Fruit fly (Drosophila melanogaster) whole organism, prepupa: ENCODE measurements around the gene DNaseII.

Experiments used
- Blimp-1 ChIP-seq: fragments of 200-800 bp; sonication (Bioruptor generic); optimal IDR thresholded peaks from 3 replicates; lab custom pipeline; 2017; ENCODE audit warnings: missing biosample characterization, missing genetic modification characterization, mild to moderate bottlenecking, moderate library complexity, missing genetic modification reagents
- CG10631 ChIP-seq: fragments of 200-800 bp; sonication (Bioruptor generic); optimal IDR thresholded peaks from 2 replicates; lab custom pipeline; 2016; ENCODE audit warnings: missing biosample characterization, missing genetic modification characterization
- CG10669 ChIP-seq: fragments of 200-800 bp; sonication (Bioruptor generic); optimal IDR thresholded peaks from 3 replicates; lab custom pipeline; 2018; ENCODE audit warnings: missing biosample characterization, mild to moderate bottlenecking, missing genetic modification characterization, moderate library complexity
- CG11294 ChIP-seq: fragments of 200-800 bp; sonication (Bioruptor generic); IDR thresholded peaks from 2 replicates; pipeline ENCODE4 v1.3.6; 2022; ENCODE audit warnings: missing biosample characterization, missing genetic modification characterization
- CG11762 ChIP-seq: fragments of 200-800 bp; sonication (Bioruptor generic); optimal IDR thresholded peaks from 3 replicates; lab custom pipeline; 2016; ENCODE audit warnings: missing biosample characterization, missing genetic modification characterization; ENCODE audit not compliant: insufficient read depth
- CG11902 ChIP-seq: fragments of 200-800 bp; sonication (Bioruptor generic); optimal IDR thresholded peaks from 3 replicates; lab custom pipeline; 2016; ENCODE audit warnings: missing biosample characterization, missing genetic modification characterization
- CG15336 ChIP-seq: fragments of 200-800 bp; sonication (Bioruptor generic); IDR thresholded peaks from 2 replicates; pipeline ENCODE4 v1.3.6; 2022; ENCODE audit warnings: missing biosample characterization, missing genetic modification characterization
- CG1621 ChIP-seq: fragments of 200-800 bp; sonication (Bioruptor generic); optimal IDR thresholded peaks from 3 replicates; lab custom pipeline; 2018; ENCODE audit warnings: missing biosample characterization, mild to moderate bottlenecking, missing genetic modification characterization
- CG3032 ChIP-seq: fragments of 200-800 bp; optimal IDR thresholded peaks from 2 replicates; lab custom pipeline; 2019; ENCODE audit warnings: missing biosample characterization, mild to moderate bottlenecking, missing genetic modification characterization, moderate library complexity
- CG31627 ChIP-seq: fragments of 200-800 bp; sonication (Bioruptor generic); optimal IDR thresholded peaks from 3 replicates; lab custom pipeline; 2016; ENCODE audit warnings: missing biosample characterization, missing genetic modification characterization
- CG32006 ChIP-seq: fragments of 200-800 bp; sonication (Bioruptor generic); optimal IDR thresholded peaks from 3 replicates; lab custom pipeline; 2017; ENCODE audit warnings: missing biosample characterization, mild to moderate bottlenecking, missing genetic modification characterization
- CG6163 ChIP-seq: fragments of 200-800 bp; sonication (Bioruptor generic); IDR thresholded peaks from 3 replicates; pipeline ENCODE4 v1.3.6; 2022; ENCODE audit warnings: missing biosample characterization, missing genetic modification characterization
- CG6792 ChIP-seq: fragments of 200-800 bp; sonication (Bioruptor generic); optimal IDR thresholded peaks from 3 replicates; lab custom pipeline; 2016; ENCODE audit warnings: missing biosample characterization, missing genetic modification characterization
- CG6854 ChIP-seq: fragments of 200-800 bp; sonication (Bioruptor generic); optimal IDR thresholded peaks from 2 replicates; lab custom pipeline; 2017; ENCODE audit warnings: missing biosample characterization, mild to moderate bottlenecking, missing genetic modification characterization
- CG7368 ChIP-seq: fragments of 200-800 bp; sonication (Bioruptor generic); optimal IDR thresholded peaks from 3 replicates; lab custom pipeline; 2016; ENCODE audit warnings: missing biosample characterization, missing genetic modification characterization
- CG8119 ChIP-seq: fragments of 200-800 bp; sonication (Bioruptor generic); IDR thresholded peaks from 3 replicates; pipeline ENCODE4 v1.3.6; 2022; ENCODE audit warnings: missing biosample characterization, missing genetic modification characterization
- CG8319 ChIP-seq: fragments of 200-800 bp; sonication (Bioruptor generic); optimal IDR thresholded peaks from 3 replicates; lab custom pipeline; 2016; ENCODE audit warnings: missing biosample characterization, missing genetic modification characterization
- CG8632 ChIP-seq: fragments of 200-800 bp; sonication (Bioruptor generic); optimal IDR thresholded peaks from 3 replicates; lab custom pipeline; 2016; ENCODE audit warnings: missing biosample characterization, missing genetic modification characterization
- Eip75B ChIP-seq: fragments of 200-800 bp; sonication (Bioruptor generic); optimal IDR thresholded peaks from 3 replicates; lab custom pipeline; 2016; ENCODE audit warnings: missing biosample characterization, missing genetic modification characterization
- Ets96B ChIP-seq: fragments of 200-800 bp; optimal IDR thresholded peaks from 2 replicates; lab custom pipeline; 2019; ENCODE audit warnings: missing biosample characterization, mild to moderate bottlenecking, missing genetic modification characterization, moderate library complexity
- Gug ChIP-seq: fragments of 200-800 bp; sonication (Bioruptor generic); IDR thresholded peaks from 2 replicates; pipeline ENCODE4 v1.3.6; 2022; ENCODE audit warnings: missing biosample characterization, missing genetic modification characterization
- Hr38 ChIP-seq: sonication (Bioruptor generic); optimal IDR thresholded peaks from 2 replicates; lab custom pipeline; 2016; ENCODE audit warnings: missing biosample characterization, missing genetic modification characterization
- Hr4 ChIP-seq: fragments of 200-800 bp; sonication (Bioruptor generic); optimal IDR thresholded peaks from 3 replicates; lab custom pipeline; 2016; ENCODE audit warnings: missing biosample characterization, missing genetic modification characterization
- OdsH ChIP-seq: fragments of 200-800 bp; sonication (Bioruptor generic); optimal IDR thresholded peaks from 3 replicates; lab custom pipeline; 2016; ENCODE audit warnings: missing biosample characterization, missing genetic modification characterization
- Sox14 ChIP-seq: fragments of 200-800 bp; sonication (Bioruptor generic); optimal IDR thresholded peaks from 3 replicates; lab custom pipeline; 2016; ENCODE audit warnings: missing biosample characterization, missing genetic modification characterization
- dsx ChIP-seq: fragments of 200-800 bp; optimal IDR thresholded peaks from 3 replicates; lab custom pipeline; 2019; ENCODE audit warnings: missing biosample characterization, mild to moderate bottlenecking, missing genetic modification characterization, moderate library complexity; ENCODE audit not compliant: poor library complexity, severe bottlenecking
- eg ChIP-seq: fragments of 200-800 bp; sonication (Bioruptor generic); IDR thresholded peaks from 3 replicates; pipeline ENCODE4 v1.3.6; 2022; ENCODE audit warnings: missing biosample characterization, missing genetic modification characterization
- fd59A ChIP-seq: fragments of 200-800 bp; sonication (Bioruptor generic); optimal IDR thresholded peaks from 2 replicates; lab custom pipeline; 2017; ENCODE audit warnings: missing biosample characterization, mild to moderate bottlenecking, missing genetic modification characterization, missing genetic modification reagents
- fd85E ChIP-seq: fragments of 200-800 bp; sonication (Bioruptor generic); optimal IDR thresholded peaks from 3 replicates; lab custom pipeline; 2016; ENCODE audit warnings: missing biosample characterization, missing genetic modification characterization
- fkh ChIP-seq: fragments of 200-800 bp; sonication (Bioruptor generic); optimal IDR thresholded peaks from 3 replicates; lab custom pipeline; 2017; ENCODE audit warnings: missing biosample characterization, mild to moderate bottlenecking, missing genetic modification characterization, moderate library complexity
- lz ChIP-seq: fragments of 200-800 bp; sonication (Bioruptor generic); optimal IDR thresholded peaks from 3 replicates; lab custom pipeline; 2016; ENCODE audit warnings: missing biosample characterization, missing genetic modification characterization
- salr ChIP-seq, 2 experiments: fragments of 200-800 bp; sonication (Bioruptor generic); optimal IDR thresholded peaks; 3 replicates each; lab custom pipeline; 2016 to 2018; ENCODE audit warnings: missing biosample characterization in 2 of 2, missing genetic modification characterization in 2 of 2, mild to moderate bottlenecking in 1 of 2
- ss ChIP-seq, 2 experiments: fragments of 200-800 bp; sonication (Bioruptor generic); optimal IDR thresholded peaks; 2 replicates in 1 of 2; 3 replicates in 1 of 2; lab custom pipeline; 2017 to 2018; ENCODE audit warnings: mild to moderate bottlenecking in 2 of 2, missing biosample characterization in 2 of 2, missing genetic modification characterization in 2 of 2, moderate library complexity in 1 of 2
- svp ChIP-seq: fragments of 200-800 bp; sonication (Bioruptor generic); peaks from one replicate; lab custom pipeline; 2016; ENCODE audit warnings: missing biosample characterization, missing genetic modification characterization
- vri ChIP-seq: fragments of 200-800 bp; sonication (Bioruptor generic); optimal IDR thresholded peaks from 3 replicates; lab custom pipeline; 2016; ENCODE audit warnings: missing biosample characterization, mild to moderate bottlenecking, missing genetic modification characterization

The DNaseII gene

dm6 chr3R:18018828-18019461 lies at the start of gene DNaseII (continued):
- TF ChIP-seq CG11902 (GFP tag; lab: Kevin White, UChicago) (no peak), CG6854 (GFP tag; lab: Kevin White, UChicago) (no peak), dsx (peak; percentile 60), CG8632 (peak; percentile 57), fd85E (GFP tag; lab: Kevin White, UChicago) (peak; percentile 40), svp (GFP tag; lab: Kevin White, UChicago) (peak; percentile 99), CG6163 (GFP tag; lab: Robert Waterston, UW) (no peak; the same call in 2 of the 3 replicates), CG8319 (GFP tag; lab: Kevin White, UChicago) (peak; percentile 38), CG7368 (GFP tag; lab: Kevin White, UChicago) (peak; percentile 78)
- TF ChIP-seq, all 60 proteins: peak for 51

dm6 chr3R:17970842-17971241 lies 48.3 kb upstream of the DNaseII start:
- TF ChIP-seq CG6854 (GFP tag; lab: Kevin White, UChicago) = no peak
- no peak for TF ChIP-seq svp (GFP tag; lab: Kevin White, UChicago)
- no peak for TF ChIP-seq dsx
- no peak for TF ChIP-seq CG15336 (GFP tag; lab: Robert Waterston, UW)
- no peak for TF ChIP-seq fd59A
- TF ChIP-seq salr (GFP tag; optimal IDR thresholded peaks at IDR 0.05; lab: Kevin White, UChicago) = no peak
- TF ChIP-seq CG8632 = no peak
- no peak for TF ChIP-seq ss (GFP tag; optimal IDR thresholded peaks at IDR 0.05; lab: Kevin White, UChicago)
- TF ChIP-seq Hr4 (GFP tag; lab: Kevin White, UChicago) = no peak
- no peak for TF ChIP-seq CG6163 (GFP tag; lab: Robert Waterston, UW)
- TF ChIP-seq fd85E (GFP tag; lab: Kevin White, UChicago) = no peak
- no peak for TF ChIP-seq CG11762 (GFP tag; lab: Kevin White, UChicago)
- TF ChIP-seq, all 60 proteins: peak for 0

DNA sequence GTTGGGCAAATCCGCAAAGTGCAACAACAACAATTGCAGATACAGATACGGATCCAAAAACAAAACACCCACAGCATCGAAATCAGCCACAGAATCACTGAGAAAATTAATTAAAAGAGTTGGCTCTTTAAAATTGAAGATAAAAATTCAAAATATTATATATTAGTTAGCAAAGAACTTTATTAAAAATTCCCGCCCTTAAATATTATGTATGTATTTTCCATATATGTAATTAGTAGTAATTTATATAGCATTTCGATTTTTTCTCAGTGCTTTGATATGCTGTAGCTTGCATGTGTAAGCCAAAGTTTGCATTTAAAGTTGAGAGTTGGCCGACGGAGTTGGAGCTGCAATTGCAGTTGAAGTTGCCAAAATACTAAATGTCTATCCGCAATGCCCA lies 14.5 kb upstream of the DNaseII start:
- no peak for TF ChIP-seq Hr38
- TF ChIP-seq CG15336 (GFP tag; lab: Robert Waterston, UW) = peak; percentile 47
- TF ChIP-seq OdsH (GFP tag; lab: Kevin White, UChicago) = no peak
- peak; percentile 69 for TF ChIP-seq eg (GFP tag; lab: Robert Waterston, UW)
- TF ChIP-seq CG8319 (GFP tag; lab: Kevin White, UChicago) = no peak
- TF ChIP-seq Gug (GFP tag; lab: Robert Waterston, UW) = peak; percentile 40; the same call in 1 of the 2 replicates
- TF ChIP-seq CG10631 (GFP tag; lab: Kevin White, UChicago) = no peak
- 0 out of 2 replicates have a peak, but pooled peaks have one; percentile 26 for TF ChIP-seq CG11294 (GFP tag; lab: Robert Waterston, UW)
- no peak for TF ChIP-seq Blimp-1 (GFP tag; lab: Kevin White, UChicago)
- TF ChIP-seq CG10669 (GFP tag; lab: Kevin White, UChicago) = no peak
- TF ChIP-seq salr (GFP tag; optimal IDR thresholded peaks at IDR 0.05; lab: Kevin White, UChicago) = no peak
- TF ChIP-seq CG6792 (GFP tag; lab: Kevin White, UChicago) = no peak
- peak; percentile 31; the same call in 1 of the 3 replicates for TF ChIP-seq CG8119 (GFP tag; lab: Robert Waterston, UW)
- no peak for TF ChIP-seq CG1621 (tag; lab: Kevin White, UChicago)
- TF ChIP-seq fkh = no peak
- no peak for TF ChIP-seq svp (GFP tag; lab: Kevin White, UChicago)
- no peak for TF ChIP-seq fd85E (GFP tag; lab: Kevin White, UChicago)

- no peak for TF ChIP-seq CG8319 (GFP tag; lab: Kevin White, UChicago)
- TF ChIP-seq svp (GFP tag; lab: Kevin White, UChicago) = no peak
- TF ChIP-seq CG32006 (GFP tag; lab: Kevin White, UChicago) = no peak
- no peak for TF ChIP-seq CG31627 (GFP tag; lab: Kevin White, UChicago)
- TF ChIP-seq lz (GFP tag; lab: Kevin White, UChicago) = no peak
- no peak for TF ChIP-seq vri (GFP tag; lab: Kevin White, UChicago)
- no peak for TF ChIP-seq Sox14
- TF ChIP-seq Ets96B = no peak
- TF ChIP-seq CG6854 (GFP tag; lab: Kevin White, UChicago) = no peak
- TF ChIP-seq CG3032 (tag; lab: Kevin White, UChicago) = no peak
- TF ChIP-seq Eip75B (GFP tag; lab: Kevin White, UChicago) = no peak
- no peak for TF ChIP-seq Hr4 (GFP tag; lab: Kevin White, UChicago)
- TF ChIP-seq eg (GFP tag; lab: Robert Waterston, UW) = no peak
These were observed 12.7 kb upstream of the DNaseII start for dm6 chr3R:18006483-18006882.
